Worm (Caenorhabditis elegans) whole organism, L2 larva: Measurements from ENCODE around the gene Y54F10BM.13.

ENCODE experiments used
- Y55F3AM.14 ChIP-seq: fragments of 200-800 bp; sonication (Bioruptor generic); optimal IDR thresholded peaks from 2 replicates; lab custom pipeline; 2018; ENCODE audit warnings: mild to moderate bottlenecking, missing genetic modification characterization, missing compliant biosample characterization
- ama-1 ChIP-seq: fragments of 150-350 bp; optimal IDR thresholded peaks from 2 replicates; lab custom pipeline; 2018; ENCODE audit warnings: inconsistent platforms
- lin-39 ChIP-seq: fragments of 150-350 bp; optimal IDR thresholded peaks from 2 replicates; lab custom pipeline; 2014; ENCODE audit warnings: missing biosample characterization, missing genetic modification reagents, missing genetic modification characterization
- nhr-129 ChIP-seq: fragments of 150-350 bp; optimal IDR thresholded peaks from 2 replicates; lab custom pipeline; 2014; ENCODE audit warnings: missing biosample characterization, missing genetic modification characterization
- nhr-77 ChIP-seq: fragments of 150-350 bp; optimal IDR thresholded peaks from 2 replicates; lab custom pipeline; 2014; ENCODE audit warnings: missing biosample characterization, missing genetic modification characterization
- unc-62 ChIP-seq: fragments of 150-350 bp; optimal IDR thresholded peaks from 2 replicates; lab custom pipeline; 2014; ENCODE audit warnings: missing biosample characterization, missing genetic modification reagents, missing genetic modification characterization
- ztf-11 ChIP-seq: sonication (generic microtip); optimal IDR thresholded peaks from 2 replicates; lab custom pipeline; 2017; ENCODE audit warnings: missing biosample characterization, missing genetic modification characterization

- TF ChIP-seq nhr-77 (tag; lab: Kevin White, UChicago): no peak
- TF ChIP-seq ztf-11: no peak
- no peak for TF ChIP-seq Y55F3AM.14 (GFP tag; lab: Kevin White, UChicago)
- TF ChIP-seq ama-1 (lab: Kevin White, UChicago): no peak
- TF ChIP-seq unc-62 (GFP tag; lab: Kevin White, UChicago): no peak
- TF ChIP-seq lin-39 (tag; lab: Kevin White, UChicago): no peak
- TF ChIP-seq nhr-129 (tag; lab: Kevin White, UChicago): no peak
These were observed 1.5 kb downstream of the Y54F10BM.13 start, which contains the start of gene Y54F10BM.12 for ce11 chrIII:2329336-2329735.
